Worm (Caenorhabditis elegans): ENCODE measurements around the gene sorf-1.
A peak's percentile ranks its signal among the peaks of the same experiment; 100 is the strongest.

sorf-1 gene

DNA sequence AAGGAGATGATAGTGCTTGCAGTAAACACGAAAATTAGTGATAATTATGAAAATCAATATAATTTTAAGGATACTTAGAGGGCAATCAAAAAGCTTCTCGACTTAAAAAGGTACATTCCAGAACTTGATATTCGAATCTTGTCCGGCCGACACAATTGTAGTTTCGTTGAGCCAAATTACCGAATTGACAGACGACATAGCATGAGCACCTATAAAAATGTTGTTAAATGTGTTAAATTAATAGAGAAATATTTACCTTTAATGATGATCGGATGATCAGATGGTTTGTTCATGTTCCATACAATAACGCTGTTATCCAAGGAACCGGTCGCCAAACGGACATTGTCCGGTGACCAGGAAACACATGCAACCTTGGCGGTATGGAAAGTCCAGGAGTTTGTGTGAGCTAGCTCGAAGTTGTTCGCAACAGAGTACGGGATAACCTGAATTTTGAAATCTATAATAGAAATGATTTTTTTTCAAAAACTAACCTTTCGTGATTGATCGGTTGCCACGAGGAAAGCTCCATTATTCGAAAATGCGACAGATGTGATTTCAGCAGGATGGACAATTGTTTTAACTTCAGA is 29.8 kb upstream of the sorf-1 start:
- TF ChIP-seq php-3 (GFP tag; IDR thresholded peaks at IDR 0.05), result no peak
- peak; percentile 43; the same call in 1 of the 2 replicates for TF ChIP-seq Y75B8A.6 (GFP tag; IDR thresholded peaks at IDR 0.05)
- TF ChIP-seq mep-1 (tag; optimal IDR thresholded peaks at IDR 0.05), result no peak
- peak; percentile 26 for TF ChIP-seq T20F7.1 (GFP tag; optimal IDR thresholded peaks at IDR 0.05)
- peak; percentile 33; the same call in 1 of the 2 replicates for TF ChIP-seq dmd-6 (GFP tag; IDR thresholded peaks at IDR 0.05)
- TF ChIP-seq D1046.2 (GFP tag; IDR thresholded peaks at IDR 0.05), result 0 out of 2 replicates have a peak, but pooled peaks have one; percentile 47

DNA sequence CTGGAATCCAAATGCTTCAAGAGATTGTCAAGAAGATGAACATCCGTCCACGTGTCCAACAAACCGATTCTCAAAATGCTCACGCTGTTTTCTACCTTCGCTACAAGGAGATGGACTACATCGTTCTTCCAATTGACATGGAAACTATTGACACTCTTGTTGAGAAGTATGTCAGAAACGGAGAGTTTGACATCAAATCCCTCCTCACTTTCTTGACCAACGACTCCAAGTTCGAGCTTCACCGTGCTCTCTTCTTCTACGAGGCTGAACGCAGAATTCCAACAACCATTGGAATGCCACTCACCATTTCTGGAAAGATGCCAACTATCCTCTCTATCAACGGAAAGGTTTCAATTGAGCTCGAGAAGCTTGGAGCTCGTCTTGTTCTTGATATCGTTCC is 26.8 kb upstream of the sorf-1 start:
- TF ChIP-seq zfp-3 (GFP tag; conservative IDR thresholded peaks at IDR 0.05) (peak; percentile 72; the same call in 1 of the 2 replicates), dmd-6 (GFP tag; IDR thresholded peaks at IDR 0.05) (peak; percentile 37; the same call in 1 of the 2 replicates)

DNA sequence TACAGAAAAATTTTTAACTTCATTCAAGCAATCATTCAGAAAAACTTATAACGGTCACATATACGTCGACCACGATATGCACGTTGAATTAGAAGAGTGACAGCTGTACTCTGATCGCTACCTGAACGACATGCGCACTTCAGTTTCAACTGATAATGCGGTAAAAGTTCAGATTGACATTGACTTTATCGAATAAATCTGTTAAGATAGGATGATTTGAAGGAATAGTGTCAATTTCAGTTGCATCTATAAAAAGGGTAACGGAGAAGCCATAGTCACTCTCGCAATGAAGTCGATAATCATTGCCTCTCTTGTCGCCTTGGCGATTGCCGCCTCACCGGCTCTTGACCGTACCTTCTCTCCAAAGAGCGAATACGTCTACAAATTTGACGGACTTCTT is 24.1 kb upstream of the sorf-1 start, which contains the start of gene vit-5:
vit-5 (plus strand) TSS at position 277 of the 400 bp plus-strand sequence.
- TF ChIP-seq R02D3.7 (tag; optimal IDR thresholded peaks at IDR 0.05), result no peak
- peak; percentile 5 for TF ChIP-seq nhr-48 (tag; optimal IDR thresholded peaks at IDR 0.05)
- TF ChIP-seq zfp-3 (GFP tag; conservative IDR thresholded peaks at IDR 0.05), result 0 out of 2 replicates have a peak, but pooled peaks have one; percentile 5
- 0 out of 2 replicates have a peak, but pooled peaks have one; percentile 13 for TF ChIP-seq egl-43 (GFP tag; IDR thresholded peaks at IDR 0.05)
- no peak for TF ChIP-seq zip-2 (tag; optimal IDR thresholded peaks at IDR 0.05)
- TF ChIP-seq mdt-29 (GFP tag; IDR thresholded peaks at IDR 0.05), result no peak
- peak; percentile 94 for TF ChIP-seq dmd-6 (GFP tag; IDR thresholded peaks at IDR 0.05)
- peak; percentile 67 for TF ChIP-seq tra-1 (GFP tag; IDR thresholded peaks at IDR 0.05)

DNA sequence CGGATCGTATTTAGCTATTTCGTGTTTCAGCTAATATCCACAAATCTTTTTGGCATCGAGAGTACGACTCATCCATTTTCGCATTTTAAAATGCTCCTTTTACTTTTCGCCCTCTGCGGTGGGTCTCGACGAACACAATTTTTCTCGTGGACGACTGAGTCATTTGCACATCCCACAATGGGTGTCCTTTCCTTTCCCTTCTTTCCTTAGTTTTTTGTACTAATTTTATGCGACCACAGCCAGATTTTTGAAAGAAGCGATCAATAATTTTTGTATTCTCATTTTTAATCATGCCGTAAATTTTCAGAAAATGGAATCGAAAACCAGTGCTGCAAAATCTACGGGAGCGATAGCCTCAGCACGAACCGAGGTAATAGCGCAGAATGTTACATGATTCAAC is 22.7 kb upstream of the sorf-1 start, which contains the start of gene C04F6.9:
C04F6.9 (plus strand) TSS at position 301 of the 400 bp plus-strand sequence.
- TF ChIP-seq D1046.2 (GFP tag; IDR thresholded peaks at IDR 0.05), result peak; percentile 69; the same call in 1 of the 2 replicates
- no peak for TF ChIP-seq set-16 (GFP tag; IDR thresholded peaks at IDR 0.05)
- TF ChIP-seq aha-1 (tag), result peak; percentile 25

DNA sequence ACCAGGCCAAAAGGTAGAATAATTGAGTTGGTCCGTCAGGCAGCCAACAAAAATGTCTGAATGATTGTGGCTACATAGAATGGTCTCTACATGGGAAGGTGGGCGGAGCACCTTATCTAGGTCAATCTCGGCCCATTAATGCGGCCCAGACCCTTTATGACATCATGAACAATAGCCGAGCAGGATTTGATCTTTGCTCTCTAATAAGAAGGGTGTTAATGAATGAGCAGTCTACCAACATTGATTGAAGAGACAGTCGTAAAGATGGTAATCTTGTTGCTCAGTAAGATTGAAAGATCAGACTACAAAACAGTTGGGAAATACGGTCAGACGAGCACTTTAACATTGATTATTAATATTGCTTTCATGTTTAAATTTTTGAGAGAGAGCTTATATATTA is 21.3 kb upstream of the sorf-1 start:
- TF ChIP-seq skn-1 (tag; optimal IDR thresholded peaks at IDR 0.05) (no peak), mdl-1 (tag; optimal IDR thresholded peaks at IDR 0.05) (no peak), dmd-6 (GFP tag; IDR thresholded peaks at IDR 0.05) (no peak), daf-19 (GFP tag; conservative IDR thresholded peaks at IDR 0.05) (no peak)

DNA sequence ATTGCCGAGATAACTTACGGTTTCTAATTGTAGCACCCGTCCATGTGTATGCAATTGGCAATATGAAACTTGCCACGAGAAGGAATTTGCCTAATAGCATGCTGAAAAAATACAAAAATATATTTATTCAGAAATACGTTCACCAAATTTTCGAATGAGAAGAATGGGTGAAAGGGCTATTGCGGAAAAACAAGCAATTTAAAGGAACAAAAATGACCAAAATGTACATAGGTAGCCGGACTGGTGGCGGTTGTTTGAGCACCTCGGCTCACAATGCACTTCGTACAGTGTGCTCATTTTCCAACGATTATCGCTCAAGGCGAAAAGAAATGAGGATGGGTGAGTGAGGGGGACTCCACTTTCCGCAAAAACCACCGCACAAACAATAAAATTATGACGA is 20.9 kb upstream of the sorf-1 start, which contains the start of gene cht-1:
cht-1 (minus strand) TSS at position 101 of the 400 bp plus-strand sequence.
- TF ChIP-seq dve-1 (tag; optimal IDR thresholded peaks at IDR 0.05; ENCODE audit: insufficient read depth), result no peak
- no peak for TF ChIP-seq pqm-1 (tag; optimal IDR thresholded peaks at IDR 0.05)
- no peak for TF ChIP-seq arid-1 (GFP tag; conservative IDR thresholded peaks at IDR 0.05)
- no peak for TF ChIP-seq nhr-11 (tag; optimal IDR thresholded peaks at IDR 0.05)
- TF ChIP-seq hlh-30 (tag; optimal IDR thresholded peaks at IDR 0.05; ENCODE audit: insufficient read depth), result no peak
- TF ChIP-seq tra-1 (GFP tag; IDR thresholded peaks at IDR 0.05), result no peak
- no peak for TF ChIP-seq nhr-10 (tag; optimal IDR thresholded peaks at IDR 0.05)
- TF ChIP-seq nhr-28 (tag; optimal IDR thresholded peaks at IDR 0.05), result no peak
- TF ChIP-seq unc-130 (GFP tag; optimal IDR thresholded peaks at IDR 0.05), result no peak
- no peak for TF ChIP-seq mxl-3 (GFP tag; optimal IDR thresholded peaks at IDR 0.05)
- TF ChIP-seq T20F7.1 (GFP tag; optimal IDR thresholded peaks at IDR 0.05), result no peak
- TF ChIP-seq lin-13 (GFP tag; optimal IDR thresholded peaks at IDR 0.05), result no peak
- no peak for TF ChIP-seq egl-43 (GFP tag; IDR thresholded peaks at IDR 0.05)
- TF ChIP-seq F37D6.2 (tag; optimal IDR thresholded peaks at IDR 0.05), result no peak
- TF ChIP-seq ama-1 (optimal IDR thresholded peaks at IDR 0.05), result no peak
- no peak for TF ChIP-seq mdt-29 (GFP tag; IDR thresholded peaks at IDR 0.05)
- no peak for TF ChIP-seq attf-4 (tag; optimal IDR thresholded peaks at IDR 0.05)
- TF ChIP-seq php-3 (GFP tag; IDR thresholded peaks at IDR 0.05), result no peak
- TF ChIP-seq ceh-62 (tag; optimal IDR thresholded peaks at IDR 0.05), result no peak

Data from whole organism, L4 larva.